Fruit fly (Drosophila melanogaster): Measurements from ENCODE around the gene CG8119.

CG8119 gene

DNA sequence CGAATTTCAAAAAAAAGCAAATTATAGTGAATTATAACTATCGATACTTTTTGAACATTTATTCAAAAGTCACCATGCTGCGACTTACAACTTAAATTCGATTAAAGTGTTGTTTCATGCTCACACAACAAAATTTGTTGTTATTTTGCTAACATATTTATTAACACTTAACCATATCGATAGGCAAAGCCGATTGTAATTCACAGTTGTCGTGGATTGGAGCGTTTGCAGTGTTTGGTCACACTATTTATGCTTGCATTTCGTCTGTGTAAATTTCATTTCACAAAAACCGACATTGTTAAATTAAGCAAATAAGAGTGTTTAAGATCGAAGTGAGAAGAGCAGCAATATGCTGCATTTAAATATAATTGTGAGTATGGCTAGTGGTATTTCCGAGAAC lies 50.0 kb downstream of the CG8119 start, which contains the start of gene HUWE1:
TSS of gene HUWE1 (plus strand) at position 220 of the 400 bp plus-strand sequence.
- no peak for TF ChIP-seq EcR (GFP tag; optimal IDR thresholded peaks at IDR 0.05)
- TF ChIP-seq usp (GFP tag; optimal IDR thresholded peaks at IDR 0.05) = no peak
- no peak for TF ChIP-seq pan (optimal IDR thresholded peaks at IDR 0.05)
- TF ChIP-seq CG8478 (optimal IDR thresholded peaks at IDR 0.05) = no peak
- TF ChIP-seq Dll (optimal IDR thresholded peaks at IDR 0.05) = no peak
- no peak for TF ChIP-seq psq (optimal IDR thresholded peaks at IDR 0.05)
